Fruit fly (Drosophila melanogaster) whole organism, embryonic: ENCODE data around the gene CG14965.

Experiments
- Bteb2 ChIP-seq: fragments of 200-800 bp; sonication (Bioruptor generic); optimal IDR thresholded peaks from 2 replicates; lab custom pipeline; 2016; ENCODE audit warnings: missing biosample characterization, missing genetic modification characterization
- CG10366 ChIP-seq: fragments of 200-800 bp; sonication (Bioruptor generic); IDR thresholded peaks from 2 replicates; pipeline ENCODE4 v1.3.6; 2022; ENCODE audit warnings: missing biosample characterization, missing genetic modification characterization
- CG10431 ChIP-seq: fragments of 200-800 bp; sonication (Bioruptor generic); optimal IDR thresholded peaks from 3 replicates; lab custom pipeline; 2018; ENCODE audit warnings: missing biosample characterization, mild to moderate bottlenecking, missing genetic modification characterization
- CG10979 ChIP-seq: fragments of 200-800 bp; sonication (Bioruptor generic); optimal IDR thresholded peaks from 2 replicates; lab custom pipeline; 2018; ENCODE audit warnings: missing biosample characterization, mild to moderate bottlenecking, missing genetic modification characterization, moderate library complexity
- CG11093 ChIP-seq: fragments of 200-800 bp; sonication (Bioruptor generic); IDR thresholded peaks from 3 replicates; pipeline ENCODE4 v1.3.6; 2022; ENCODE audit warnings: missing biosample characterization, missing genetic modification characterization
- CG12219 ChIP-seq: fragments of 200-800 bp; sonication (Bioruptor generic); optimal IDR thresholded peaks from 3 replicates; lab custom pipeline; 2018; ENCODE audit warnings: missing biosample characterization, mild to moderate bottlenecking, missing genetic modification characterization
- CG12299 ChIP-seq: fragments of 200-800 bp; sonication (Bioruptor generic); optimal IDR thresholded peaks from 2 replicates; lab custom pipeline; 2018; ENCODE audit warnings: missing biosample characterization, mild to moderate bottlenecking, missing genetic modification characterization
- CG12391 ChIP-seq: fragments of 200-800 bp; sonication (Bioruptor generic); optimal IDR thresholded peaks from 3 replicates; lab custom pipeline; 2018; ENCODE audit warnings: missing biosample characterization, mild to moderate bottlenecking, missing genetic modification characterization, moderate library complexity
- CG13296 ChIP-seq: fragments of 200-800 bp; sonication (Bioruptor generic); optimal IDR thresholded peaks from 3 replicates; lab custom pipeline; 2018; ENCODE audit warnings: missing biosample characterization, mild to moderate bottlenecking, missing genetic modification characterization
- CG15073 ChIP-seq: fragments of 200-800 bp; sonication (Bioruptor generic); optimal IDR thresholded peaks from 2 replicates; lab custom pipeline; 2016; ENCODE audit warnings: missing biosample characterization, missing genetic modification characterization
- CG3281 ChIP-seq: fragments of 200-800 bp; sonication (Bioruptor generic); optimal IDR thresholded peaks from 3 replicates; lab custom pipeline; 2017; ENCODE audit warnings: missing biosample characterization, mild to moderate bottlenecking, missing genetic modification characterization
- CG6813 ChIP-seq: fragments of 200-800 bp; sonication (Bioruptor generic); optimal IDR thresholded peaks from 2 replicates; lab custom pipeline; 2017; ENCODE audit warnings: missing biosample characterization, missing genetic modification characterization, mild to moderate bottlenecking, moderate library complexity, missing genetic modification reagents
- CG8924 ChIP-seq: fragments of 200-800 bp; optimal IDR thresholded peaks from 3 replicates; lab custom pipeline; 2019; ENCODE audit warnings: missing biosample characterization, mild to moderate bottlenecking, missing genetic modification characterization, moderate library complexity
- CG9215 ChIP-seq: fragments of 200-800 bp; sonication (Bioruptor generic); IDR thresholded peaks from 2 replicates; pipeline ENCODE4 v1.3.6; 2022; ENCODE audit warnings: missing biosample characterization, missing genetic modification characterization
- CG9817 ChIP-seq: fragments of 200-800 bp; sonication (Bioruptor generic); optimal IDR thresholded peaks from 2 replicates; lab custom pipeline; 2018; ENCODE audit warnings: missing biosample characterization, mild to moderate bottlenecking, missing genetic modification characterization, moderate library complexity
- CTCF ChIP-seq: fragments of 200-800 bp; sonication (Bioruptor generic); optimal IDR thresholded peaks from 2 replicates; lab custom pipeline; 2017; ENCODE audit warnings: missing biosample characterization, mild to moderate bottlenecking, missing genetic modification characterization, moderate library complexity
- Camta ChIP-seq: fragments of 200-800 bp; sonication (Bioruptor generic); optimal IDR thresholded peaks from 2 replicates; lab custom pipeline; 2016; ENCODE audit warnings: missing biosample characterization, missing genetic modification characterization
- D19A ChIP-seq: fragments of 200-800 bp; optimal IDR thresholded peaks from 3 replicates; lab custom pipeline; 2019; ENCODE audit warnings: missing biosample characterization, mild to moderate bottlenecking, missing genetic modification characterization, moderate library complexity
- Hmr ChIP-seq: fragments of 200-800 bp; sonication (Bioruptor generic); optimal IDR thresholded peaks from 3 replicates; lab custom pipeline; 2017; ENCODE audit warnings: mild to moderate bottlenecking, missing biosample characterization, missing genetic modification reagents, missing genetic modification characterization
- MTF-1 ChIP-seq: fragments of 200-800 bp; sonication (Bioruptor generic); optimal IDR thresholded peaks from 2 replicates; lab custom pipeline; 2018; ENCODE audit warnings: missing biosample characterization, mild to moderate bottlenecking, missing genetic modification characterization, borderline replicate concordance
- Mrtf ChIP-seq: fragments of 200-800 bp; sonication (Bioruptor generic); IDR thresholded peaks from 3 replicates; pipeline ENCODE4 v1.3.6; 2022; ENCODE audit warnings: missing biosample characterization, missing genetic modification characterization
- NC2β ChIP-seq: fragments of 200-800 bp; sonication (Bioruptor generic); optimal IDR thresholded peaks from 2 replicates; lab custom pipeline; 2016; ENCODE audit warnings: missing biosample characterization, missing genetic modification characterization
- Opbp ChIP-seq: fragments of 200-800 bp; sonication (Bioruptor generic); IDR thresholded peaks from 3 replicates; pipeline ENCODE4 v1.3.6; 2022; ENCODE audit warnings: missing biosample characterization, missing genetic modification characterization; ENCODE audit not compliant: partially characterized antibody
- Sox102F ChIP-seq: fragments of 200-800 bp; sonication (Bioruptor generic); optimal IDR thresholded peaks from 2 replicates; lab custom pipeline; 2018; ENCODE audit warnings: missing biosample characterization, mild to moderate bottlenecking, missing genetic modification characterization, moderate library complexity
- Sry-β ChIP-seq: fragments of 200-800 bp; sonication (Bioruptor generic); optimal IDR thresholded peaks from 2 replicates; lab custom pipeline; 2018; ENCODE audit warnings: missing biosample characterization, mild to moderate bottlenecking, missing genetic modification characterization, moderate library complexity
- ap ChIP-seq: fragments of 200-800 bp; sonication (Bioruptor generic); IDR thresholded peaks from 2 replicates; pipeline ENCODE4 v1.3.6; 2022; ENCODE audit warnings: missing biosample characterization, missing genetic modification characterization
- bsh ChIP-seq, 2 experiments: fragments of 200-800 bp; sonication (Bioruptor generic); optimal IDR thresholded peaks; 2 replicates each; lab custom pipeline; 2017 to 2018; ENCODE audit warnings: mild to moderate bottlenecking in 2 of 2, missing biosample characterization in 2 of 2, missing genetic modification characterization in 2 of 2, moderate library complexity in 1 of 2
- btn ChIP-seq: fragments of 200-800 bp; sonication (Bioruptor generic); optimal IDR thresholded peaks from 2 replicates; lab custom pipeline; 2016; ENCODE audit warnings: missing biosample characterization, missing genetic modification characterization
- cad ChIP-seq: fragments of >200 bp; optimal IDR thresholded peaks from 2 replicates; lab custom pipeline; 2017; ENCODE audit warnings: missing biosample characterization, missing genetic modification characterization
- chif ChIP-seq, 2 experiments: fragments of 200-800 bp; sonication (Bioruptor generic); optimal IDR thresholded peaks; 3 replicates each; lab custom pipeline; 2016; ENCODE audit warnings: missing biosample characterization in 2 of 2, missing genetic modification characterization in 2 of 2
- crc ChIP-seq: fragments of 200-800 bp; sonication (Bioruptor generic); optimal IDR thresholded peaks from 2 replicates; lab custom pipeline; 2016; ENCODE audit warnings: missing biosample characterization, missing genetic modification characterization
- crol ChIP-seq: fragments of 200-800 bp; sonication (Bioruptor generic); IDR thresholded peaks from 2 replicates; pipeline ENCODE4 v1.3.6; 2022; ENCODE audit warnings: missing biosample characterization, missing genetic modification characterization
- dmrt11E ChIP-seq: fragments of 200-800 bp; sonication (Bioruptor generic); optimal IDR thresholded peaks from 3 replicates; lab custom pipeline; 2018; ENCODE audit warnings: missing biosample characterization, mild to moderate bottlenecking, missing genetic modification characterization, moderate library complexity
- ewg ChIP-seq: fragments of 200-800 bp; sonication (Bioruptor generic); optimal IDR thresholded peaks from 3 replicates; lab custom pipeline; 2017; ENCODE audit warnings: mild to moderate bottlenecking, missing biosample characterization, missing genetic modification reagents, missing genetic modification characterization
- fd3F ChIP-seq: fragments of 200-800 bp; sonication (Bioruptor generic); optimal IDR thresholded peaks from 2 replicates; lab custom pipeline; 2018; ENCODE audit warnings: missing biosample characterization, mild to moderate bottlenecking, missing genetic modification characterization, moderate library complexity
- gcm ChIP-seq: fragments of 200-800 bp; sonication (Bioruptor generic); optimal IDR thresholded peaks from 2 replicates; lab custom pipeline; 2019; ENCODE audit warnings: missing biosample characterization, mild to moderate bottlenecking, missing genetic modification characterization, moderate library complexity
- grau ChIP-seq: fragments of 200-800 bp; optimal IDR thresholded peaks from 3 replicates; lab custom pipeline; 2019; ENCODE audit warnings: missing biosample characterization, mild to moderate bottlenecking, missing genetic modification characterization, moderate library complexity
- her ChIP-seq: fragments of 200-800 bp; sonication (Bioruptor generic); optimal IDR thresholded peaks from 2 replicates; lab custom pipeline; 2016; ENCODE audit warnings: missing biosample characterization, missing genetic modification characterization
- jing ChIP-seq: fragments of 200-800 bp; sonication (Bioruptor generic); optimal IDR thresholded peaks from 2 replicates; lab custom pipeline; 2018; ENCODE audit warnings: missing biosample characterization, mild to moderate bottlenecking, missing genetic modification characterization
- odd ChIP-seq: fragments of 200-800 bp; sonication (Bioruptor generic); optimal IDR thresholded peaks from 2 replicates; lab custom pipeline; 2017; ENCODE audit warnings: missing biosample characterization, mild to moderate bottlenecking, missing genetic modification characterization
- onecut ChIP-seq: fragments of 200-800 bp; sonication (Bioruptor generic); IDR thresholded peaks from 2 replicates; pipeline ENCODE4 v1.3.6; 2022; ENCODE audit warnings: missing biosample characterization, missing genetic modification characterization
- p53 ChIP-seq: fragments of 200-800 bp; sonication (Bioruptor generic); optimal IDR thresholded peaks from 2 replicates; lab custom pipeline; 2016; ENCODE audit warnings: missing biosample characterization, missing genetic modification characterization
- repo ChIP-seq: fragments of 200-800 bp; sonication (Bioruptor generic); optimal IDR thresholded peaks from 2 replicates; lab custom pipeline; 2016; ENCODE audit warnings: missing biosample characterization, missing genetic modification characterization
- row ChIP-seq: fragments of 200-800 bp; sonication (Bioruptor generic); IDR thresholded peaks from 3 replicates; pipeline ENCODE4 v1.3.6; 2022; ENCODE audit warnings: missing biosample characterization, missing genetic modification characterization
- sug ChIP-seq: fragments of 200-800 bp; optimal IDR thresholded peaks from 2 replicates; lab custom pipeline; 2019; ENCODE audit warnings: missing biosample characterization, mild to moderate bottlenecking, missing genetic modification characterization, moderate library complexity
- tio ChIP-seq: fragments of 200-800 bp; sonication (Bioruptor generic); optimal IDR thresholded peaks from 2 replicates; lab custom pipeline; 2017; ENCODE audit warnings: missing biosample characterization, missing genetic modification characterization, inconsistent platforms
- usp ChIP-seq: fragments of >200 bp; optimal IDR thresholded peaks from 2 replicates; lab custom pipeline; 2017; ENCODE audit warnings: missing biosample characterization, missing genetic modification characterization
- wek ChIP-seq: fragments of 200-800 bp; sonication (Bioruptor generic); optimal IDR thresholded peaks from 3 replicates; lab custom pipeline; 2018; ENCODE audit warnings: missing biosample characterization, mild to moderate bottlenecking, missing genetic modification characterization, moderate library complexity
- wor ChIP-seq: fragments of 200-800 bp; sonication (Bioruptor generic); IDR thresholded peaks from 2 replicates; pipeline ENCODE4 v1.3.6; 2022; ENCODE audit warnings: missing biosample characterization, missing genetic modification characterization
- zen ChIP-seq: fragments of 200-800 bp; sonication (Bioruptor generic); optimal IDR thresholded peaks from 3 replicates; lab custom pipeline; 2018; ENCODE audit warnings: missing biosample characterization, mild to moderate bottlenecking, missing genetic modification characterization, moderate library complexity

The CG14965 gene

dm6 chr3L:3240597-3241367 is 48.5 kb upstream of the CG14965 start (continued):
- TF ChIP-seq wek (GFP tag; lab: Kevin White, UChicago) (no peak), CG15073 (GFP tag; lab: Kevin White, UChicago) (no peak), crol (GFP tag; lab: Robert Waterston, UW) (peak; percentile 70), D19A (tag; lab: Kevin White, UChicago) (peak; percentile 0), CG12299 (tag; lab: Kevin White, UChicago) (no peak), CG3281 (GFP tag; lab: Kevin White, UChicago) (no peak), Mrtf (GFP tag; lab: Robert Waterston, UW) (no peak), gcm (no peak), CG12219 (GFP tag; lab: Kevin White, UChicago) (no peak), CG11093 (no peak), CG9817 (tag; lab: Kevin White, UChicago) (no peak), Bteb2 (GFP tag; lab: Kevin White, UChicago) (no peak), dmrt11E (tag; lab: Kevin White, UChicago) (peak; percentile 55), odd (GFP tag; lab: Kevin White, UChicago) (no peak), crc (GFP tag; lab: Kevin White, UChicago) (no peak), p53 (GFP tag; lab: Kevin White, UChicago) (no peak), CG10366 (GFP tag; lab: Robert Waterston, UW) (peak; percentile 41; the same call in 1 of the 2 replicates), CTCF (GFP tag; lab: Kevin White, UChicago) (no peak), onecut (no peak), CG13296 (no peak), tio (no peak), CG6813 (GFP tag; lab: Kevin White, UChicago) (no peak), wor (GFP tag; lab: Robert Waterston, UW) (no peak), Sox102F (GFP tag; lab: Kevin White, UChicago) (peak; percentile 70), Opbp (GFP tag; lab: Robert Waterston, UW) (no peak), fd3F (GFP tag; lab: Kevin White, UChicago) (no peak), CG12391 (peak; percentile 48), Hmr (GFP tag; lab: Kevin White, UChicago) (no peak), sug (tag; lab: Kevin White, UChicago) (no peak), bsh (GFP tag; optimal IDR thresholded peaks at IDR 0.05; lab: Kevin White, UChicago) (peak; percentile 66 to 92), Camta (GFP tag; lab: Kevin White, UChicago) (no peak), CG9215 (GFP tag; lab: Robert Waterston, UW) (no peak), repo (GFP tag; lab: Kevin White, UChicago) (no peak), Sry-β (GFP tag; lab: Kevin White, UChicago) (no peak), jing (GFP tag; lab: Kevin White, UChicago) (no peak), CG10431 (no peak), btn (no peak), CG10979 (tag; lab: Kevin White, UChicago) (peak; percentile 34), grau (peak; percentile 42), cad (GFP tag; lab: Kevin White, UChicago) (no peak), usp (GFP tag; lab: Kevin White, UChicago) (no peak), ap (GFP tag; lab: Robert Waterston, UW) (no peak), ewg (GFP tag; lab: Kevin White, UChicago) (no peak), MTF-1 (GFP tag; lab: Kevin White, UChicago) (no peak), chif (GFP tag; optimal IDR thresholded peaks at IDR 0.05; lab: Kevin White, UChicago) (no peak), her (GFP tag; lab: Kevin White, UChicago) (no peak), NC2β (no peak), zen (no peak), CG8924 (tag; lab: Kevin White, UChicago) (peak; percentile 25), row (GFP tag; lab: Robert Waterston, UW) (peak; percentile 25; the same call in 2 of the 3 replicates)
